Worm (Caenorhabditis elegans) whole organism, young adult: ENCODE measurements around the gene srg-36.

Experiments
- B0261.1 ChIP-seq: sonication (generic microtip); optimal IDR thresholded peaks from 2 replicates; lab custom pipeline; 2016; ENCODE audit warnings: mild to moderate bottlenecking, missing genetic modification characterization, moderate library complexity, missing compliant biosample characterization
- F33H1.4 ChIP-seq: fragments of 200-800 bp; sonication (Bioruptor generic); IDR thresholded peaks from 2 replicates; pipeline ENCODE4 v1.3.6; 2022; ENCODE audit warnings: missing genetic modification reagents, missing genetic modification characterization, missing compliant biosample characterization
- Y67H2A.10 ChIP-seq: fragments of 200-800 bp; sonication (Bioruptor generic); conservative IDR thresholded peaks from 2 replicates; pipeline ENCODE4 v1.3.6; 2022; ENCODE audit warnings: missing genetic modification reagents, missing genetic modification characterization, missing compliant biosample characterization
- ama-1 ChIP-seq, 3 experiments: fragments of 150-350 bp in 1 of 3; sonication (generic microtip) in 2 of 3; optimal IDR thresholded peaks; 2 replicates each; lab custom pipeline; 2014 to 2018; ENCODE audit warnings: missing biosample characterization in 2 of 3, missing genetic modification characterization in 2 of 3, missing genetic modification reagents in 2 of 3
- ccch-3 ChIP-seq: fragments of 200-800 bp; sonication (Bioruptor generic); optimal IDR thresholded peaks from 2 replicates; lab custom pipeline; 2018; ENCODE audit warnings: mild to moderate bottlenecking, missing genetic modification characterization, missing compliant biosample characterization
- cebp-1 ChIP-seq, 2 experiments: fragments of 200-800 bp in 1 of 2; sonication (Bioruptor generic) in 1 of 2; sonication (generic microtip) in 1 of 2; IDR thresholded peaks in 1 of 2; optimal IDR thresholded peaks in 1 of 2; 2 replicates each; pipeline versions ENCODE4 v1.3.6 to Lab custom; 2017 to 2022; ENCODE audit warnings: missing compliant biosample characterization in 2 of 2, missing genetic modification characterization in 2 of 2, mild to moderate bottlenecking in 1 of 2, missing genetic modification reagents in 1 of 2, moderate library complexity in 1 of 2
- lsl-1 ChIP-seq: fragments of 200-800 bp; sonication (Bioruptor generic); optimal IDR thresholded peaks from 2 replicates; lab custom pipeline; 2018; ENCODE audit warnings: mild to moderate bottlenecking, missing genetic modification characterization, moderate library complexity, missing compliant biosample characterization
- nhr-179 ChIP-seq: sonication (generic microtip); optimal IDR thresholded peaks from 2 replicates; lab custom pipeline; 2016; ENCODE audit warnings: mild to moderate bottlenecking, missing genetic modification characterization, missing compliant biosample characterization
- snpc-1.3 ChIP-seq: sonication (generic microtip); optimal IDR thresholded peaks from 2 replicates; lab custom pipeline; 2017; ENCODE audit warnings: missing genetic modification characterization, mild to moderate bottlenecking, missing compliant biosample characterization, antibody characterized with exemption, moderate library complexity, missing genotype, missing genetic modification reagents; ENCODE audit not compliant: insufficient read depth
- sptf-2 ChIP-seq: fragments of 200-800 bp; sonication (Bioruptor generic); optimal IDR thresholded peaks from 2 replicates; lab custom pipeline; 2018; ENCODE audit warnings: mild to moderate bottlenecking, missing genetic modification characterization, missing compliant biosample characterization
- unc-62 ChIP-seq: fragments of 150-350 bp; optimal IDR thresholded peaks from 2 replicates; lab custom pipeline; 2014; ENCODE audit warnings: missing biosample characterization, missing genetic modification reagents, missing genetic modification characterization

DNA sequence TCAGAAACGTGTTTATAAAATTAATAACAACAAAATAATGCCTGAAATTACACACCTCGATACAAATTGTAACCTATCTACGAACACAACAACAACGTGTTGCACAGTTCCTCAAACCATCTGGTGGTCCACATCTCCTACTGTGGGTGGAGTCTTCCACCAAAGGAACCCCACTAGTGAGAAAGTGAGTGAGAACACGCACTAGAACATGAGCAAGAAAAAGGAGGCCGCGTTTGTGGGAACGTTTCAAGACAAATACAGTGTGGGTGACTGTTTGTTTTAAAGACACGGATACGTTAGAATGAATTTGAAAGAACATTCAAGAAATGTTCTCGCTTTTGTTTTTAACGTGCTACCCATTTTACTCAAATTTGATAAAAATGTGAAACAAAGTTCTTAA lies 47.8 kb downstream of the srg-36 start, which contains the start of gene ceh-36:
- no peak for TF ChIP-seq nhr-179 (tag; lab: Kevin White, UChicago)
- no peak for TF ChIP-seq cebp-1 (GFP tag; IDR thresholded peaks at IDR 0.05; lab: Robert Waterston, UW)
- TF ChIP-seq cebp-1 (tag; optimal IDR thresholded peaks at IDR 0.05; lab: Kevin White, UChicago), result no peak
- TF ChIP-seq sptf-2 (GFP tag; lab: Kevin White, UChicago), result no peak
- no peak for TF ChIP-seq B0261.1 (tag; lab: Kevin White, UChicago)
- TF ChIP-seq ama-1 (optimal IDR thresholded peaks at IDR 0.05; lab: Kevin White, UChicago), result no peak
- no peak for TF ChIP-seq ama-1 (GFP tag; optimal IDR thresholded peaks at IDR 0.05; lab: Kevin White, UChicago)
- TF ChIP-seq F33H1.4 (GFP tag; lab: Robert Waterston, UW), result no peak
- TF ChIP-seq Y67H2A.10, result no peak
- TF ChIP-seq unc-62 (GFP tag; lab: Kevin White, UChicago), result no peak
- TF ChIP-seq lsl-1 (GFP tag; lab: Kevin White, UChicago), result no peak
- TF ChIP-seq snpc-1.3 (tag; lab: Kevin White, UChicago), result no peak
- no peak for TF ChIP-seq ccch-3
